Worm (Caenorhabditis elegans) whole organism, late embryonic: Measurements from ENCODE around the gene Y51B9A.5.

ENCODE experiments used
- ceh-30 ChIP-seq: fragments of 150-350 bp; optimal IDR thresholded peaks from 2 replicates; lab custom pipeline; 2014; ENCODE audit warnings: missing biosample characterization, missing genetic modification characterization
- ceh-31 ChIP-seq: sonication (generic microtip); optimal IDR thresholded peaks from 2 replicates; lab custom pipeline; 2016; ENCODE audit warnings: missing genetic modification characterization, missing compliant biosample characterization
- ceh-34 ChIP-seq: sonication (generic microtip); optimal IDR thresholded peaks from 2 replicates; lab custom pipeline; 2016; ENCODE audit warnings: mild to moderate bottlenecking, missing genetic modification characterization, missing compliant biosample characterization
- fkh-10 ChIP-seq: fragments of 150-350 bp; optimal IDR thresholded peaks from 2 replicates; lab custom pipeline; 2014; ENCODE audit warnings: missing biosample characterization, missing genetic modification reagents, missing genetic modification characterization
- lin-11 ChIP-seq: fragments of 200-800 bp; sonication (Bioruptor generic); optimal IDR thresholded peaks from 2 replicates; lab custom pipeline; 2018; ENCODE audit warnings: mild to moderate bottlenecking, missing genetic modification characterization, missing compliant biosample characterization
- nhr-11 ChIP-seq: fragments of 150-350 bp; optimal IDR thresholded peaks from 2 replicates; lab custom pipeline; 2014; ENCODE audit warnings: missing biosample characterization, missing genetic modification characterization
- pha-4 ChIP-seq: fragments of 150-350 bp; optimal IDR thresholded peaks from 2 replicates; lab custom pipeline; 2018; ENCODE audit warnings: missing biosample characterization, missing genetic modification reagents, missing genetic modification characterization
- zip-5 ChIP-seq: sonication (generic microtip); optimal IDR thresholded peaks from 2 replicates; lab custom pipeline; 2016; ENCODE audit warnings: missing genetic modification characterization, missing compliant biosample characterization
- ztf-16 ChIP-seq: sonication (generic microtip); optimal IDR thresholded peaks from 2 replicates; lab custom pipeline; 2017; ENCODE audit warnings: missing genetic modification characterization, missing compliant biosample characterization

- TF ChIP-seq nhr-11 (tag; lab: Kevin White, UChicago) (no peak), ceh-30 (tag; lab: Kevin White, UChicago) (no peak), fkh-10 (GFP tag; lab: Kevin White, UChicago) (no peak), ceh-31 (tag; lab: Kevin White, UChicago) (no peak), ztf-16 (tag; lab: Kevin White, UChicago) (no peak), zip-5 (tag; lab: Kevin White, UChicago) (no peak), pha-4 (tag; lab: Kevin White, UChicago) (no peak), lin-11 (no peak), ceh-34 (tag; lab: Kevin White, UChicago) (no peak)
Measured at ce11 chrII:9433609-9434008, 29.7 kb downstream of the Y51B9A.5 start, which contains the start of gene kin-15.
